Fruit fly (Drosophila melanogaster) whole organism, adult: ENCODE measurements around the gene HP1D3csd.

Source experiments
- CG11617 ChIP-seq: fragments of 200-800 bp; sonication (Bioruptor generic); optimal IDR thresholded peaks from 2 replicates; lab custom pipeline; 2017; ENCODE audit warnings: mild to moderate bottlenecking, missing biosample characterization, missing genetic modification reagents, missing genetic modification characterization
- CG12768 ChIP-seq: fragments of 200-800 bp; sonication (Bioruptor generic); optimal IDR thresholded peaks from 2 replicates; lab custom pipeline; 2017; ENCODE audit warnings: missing biosample characterization, missing genetic modification characterization, mild to moderate bottlenecking, moderate library complexity, missing genetic modification reagents
- CG14711 ChIP-seq: fragments of 200-800 bp; sonication (Bioruptor generic); optimal IDR thresholded peaks from 2 replicates; lab custom pipeline; 2018; ENCODE audit warnings: missing biosample characterization, mild to moderate bottlenecking, missing genetic modification characterization, moderate library complexity
- CG1620 ChIP-seq: fragments of 200-800 bp; sonication (Bioruptor generic); optimal IDR thresholded peaks from 2 replicates; lab custom pipeline; 2016; ENCODE audit warnings: missing biosample characterization, missing genetic modification characterization
- CG33017 ChIP-seq: fragments of 200-800 bp; sonication (Bioruptor generic); optimal IDR thresholded peaks from 2 replicates; lab custom pipeline; 2018; ENCODE audit warnings: missing biosample characterization, mild to moderate bottlenecking, missing genetic modification characterization, moderate library complexity
- CG5204 ChIP-seq: fragments of 200-800 bp; sonication (Bioruptor generic); optimal IDR thresholded peaks from 2 replicates; lab custom pipeline; 2016; ENCODE audit warnings: missing biosample characterization, missing genetic modification characterization
- CG7045 ChIP-seq: fragments of 200-800 bp; sonication (Bioruptor generic); optimal IDR thresholded peaks from 2 replicates; lab custom pipeline; 2017; ENCODE audit warnings: missing biosample characterization, mild to moderate bottlenecking, missing genetic modification characterization
- CG7101 ChIP-seq: fragments of 200-800 bp; sonication (Bioruptor generic); optimal IDR thresholded peaks from 2 replicates; lab custom pipeline; 2018; ENCODE audit warnings: missing biosample characterization, mild to moderate bottlenecking, missing genetic modification characterization, moderate library complexity
- Clk ChIP-seq: fragments of 200-800 bp; sonication (Bioruptor generic); optimal IDR thresholded peaks from 2 replicates; lab custom pipeline; 2017; ENCODE audit warnings: missing biosample characterization, missing genetic modification characterization
- Crg-1 ChIP-seq: fragments of 200-800 bp; sonication (Bioruptor generic); optimal IDR thresholded peaks from 2 replicates; lab custom pipeline; 2016; ENCODE audit warnings: missing biosample characterization, missing genetic modification characterization
- Hr96 ChIP-seq: fragments of 200-800 bp; sonication (Bioruptor generic); optimal IDR thresholded peaks from 2 replicates; lab custom pipeline; 2016; ENCODE audit warnings: missing biosample characterization, missing genetic modification characterization
- Mnt ChIP-seq: fragments of 200-800 bp; sonication (Bioruptor generic); optimal IDR thresholded peaks from 2 replicates; lab custom pipeline; 2016; ENCODE audit warnings: missing biosample characterization, mild to moderate bottlenecking, missing genetic modification characterization
- bab1 ChIP-seq: fragments of 200-800 bp; sonication (Bioruptor generic); optimal IDR thresholded peaks from 3 replicates; lab custom pipeline; 2019; ENCODE audit warnings: missing biosample characterization, mild to moderate bottlenecking, missing genetic modification characterization, moderate library complexity
- cic ChIP-seq: fragments of 200-800 bp; sonication (Bioruptor generic); optimal IDR thresholded peaks from 2 replicates; lab custom pipeline; 2017; ENCODE audit warnings: missing biosample characterization, mild to moderate bottlenecking, missing genetic modification characterization, moderate library complexity
- cnc ChIP-seq, 2 experiments: fragments of >200 bp; optimal IDR thresholded peaks; 2 replicates each; lab custom pipeline; 2017
- kay ChIP-seq: fragments of 200-800 bp; sonication (Bioruptor generic); peaks from one replicate; lab custom pipeline; 2016; ENCODE audit warnings: missing biosample characterization, missing genetic modification characterization, borderline replicate concordance
- ovo ChIP-seq: fragments of 200-800 bp; sonication (Bioruptor generic); optimal IDR thresholded peaks from 2 replicates; lab custom pipeline; 2016; ENCODE audit warnings: missing biosample characterization, missing genetic modification characterization
- pad ChIP-seq: fragments of 200-800 bp; sonication (Bioruptor generic); optimal IDR thresholded peaks from 3 replicates; lab custom pipeline; 2017; ENCODE audit warnings: missing biosample characterization, missing genetic modification characterization, mild to moderate bottlenecking, moderate library complexity, missing genetic modification reagents
- tj ChIP-seq: fragments of 200-800 bp; sonication (Bioruptor generic); optimal IDR thresholded peaks from 3 replicates; lab custom pipeline; 2017; ENCODE audit warnings: missing biosample characterization, mild to moderate bottlenecking, missing genetic modification characterization, moderate library complexity
- toe ChIP-seq: fragments of 200-800 bp; sonication (Bioruptor generic); optimal IDR thresholded peaks from 2 replicates; lab custom pipeline; 2016; ENCODE audit warnings: missing biosample characterization, missing genetic modification characterization

HP1D3csd gene

dm6 chrX:19189903-19190302 lies at the start of gene HP1D3csd:
Gene HP1D3csd (plus strand): TSS chrX:19190214.
- TF ChIP-seq CG11617 (GFP tag; lab: Kevin White, UChicago) (peak; percentile 11), cic (GFP tag; lab: Kevin White, UChicago) (no peak)

dm6 chrX:19144785-19145422 lies 45.1 kb upstream of the HP1D3csd start:
- TF ChIP-seq CG7101 (tag; lab: Kevin White, UChicago): no peak
- TF ChIP-seq tj: no peak
- no peak for TF ChIP-seq CG11617 (GFP tag; lab: Kevin White, UChicago)
- TF ChIP-seq Hr96 (GFP tag; lab: Kevin White, UChicago): no peak
- TF ChIP-seq kay: peak; percentile 62
- TF ChIP-seq cic (GFP tag; lab: Kevin White, UChicago): peak; percentile 27

dm6 chrX:19146421-19146952 lies 43.5 kb upstream of the HP1D3csd start:
- TF ChIP-seq cic (GFP tag; lab: Kevin White, UChicago): peak; percentile 25
- peak; percentile 33 for TF ChIP-seq pad (GFP tag; lab: Kevin White, UChicago)
- peak; percentile 6 for TF ChIP-seq CG11617 (GFP tag; lab: Kevin White, UChicago)
- no peak for TF ChIP-seq toe
- peak; percentile 5 for TF ChIP-seq bab1 (GFP tag; lab: Kevin White, UChicago)
- TF ChIP-seq CG14711 (tag; lab: Kevin White, UChicago): peak; percentile 16
- TF ChIP-seq kay: no peak
- no peak for TF ChIP-seq CG7045 (GFP tag; lab: Kevin White, UChicago)

- TF ChIP-seq bab1 (GFP tag; lab: Kevin White, UChicago) (no peak), tj (peak; percentile 84)
Observed at dm6 chrX:19147939-19148641, 41.9 kb upstream of the HP1D3csd start.

dm6 chrX:19148798-19149510 lies 41.1 kb upstream of the HP1D3csd start:
- TF ChIP-seq ovo (GFP tag; lab: Kevin White, UChicago) (peak; percentile 58), tj (peak; percentile 89), CG1620 (no peak)

dm6 chrX:19149511-19149876 lies 40.5 kb upstream of the HP1D3csd start:
- TF ChIP-seq Mnt: no peak
- TF ChIP-seq ovo (GFP tag; lab: Kevin White, UChicago): peak; percentile 28

- TF ChIP-seq tj (peak; percentile 23), CG12768 (GFP tag; lab: Kevin White, UChicago) (peak; percentile 46), cnc (optimal IDR thresholded peaks at IDR 0.05; lab: Kevin White, UChicago) (no peak), Mnt (peak; percentile 22), CG1620 (peak; percentile 15), CG5204 (GFP tag; lab: Kevin White, UChicago) (peak; percentile 72), CG33017 (tag; lab: Kevin White, UChicago) (peak; percentile 45), kay (peak; percentile 92), ovo (GFP tag; lab: Kevin White, UChicago) (peak; percentile 62), bab1 (GFP tag; lab: Kevin White, UChicago) (peak; percentile 64), CG14711 (tag; lab: Kevin White, UChicago) (peak; percentile 76), toe (peak; percentile 58), Hr96 (GFP tag; lab: Kevin White, UChicago) (peak; percentile 56), CG7045 (GFP tag; lab: Kevin White, UChicago) (peak; percentile 57), CG7101 (tag; lab: Kevin White, UChicago) (peak; percentile 74), CG11617 (GFP tag; lab: Kevin White, UChicago) (peak; percentile 87), cic (GFP tag; lab: Kevin White, UChicago) (no peak), Clk (GFP tag; lab: Kevin White, UChicago) (no peak), Crg-1 (peak; percentile 49), pad (GFP tag; lab: Kevin White, UChicago) (peak; percentile 16)
Observed at dm6 chrX:19152570-19153287, 37.3 kb upstream of the HP1D3csd start.
